Worm (Caenorhabditis elegans) whole organism, L4/young adult: ENCODE results near the gene irld-64.

ENCODE experiments used
- W03F9.2 ChIP-seq: fragments of 150-350 bp; optimal IDR thresholded peaks from 2 replicates; lab custom pipeline; 2014; ENCODE audit warnings: missing biosample characterization, missing genetic modification characterization
- dao-5 ChIP-seq: sonication (generic microtip); optimal IDR thresholded peaks from 2 replicates; lab custom pipeline; 2016; ENCODE audit warnings: missing genotype, missing genetic modification characterization, moderate library complexity, missing compliant biosample characterization
- him-1 ChIP-seq: sonication (generic microtip); optimal IDR thresholded peaks from 2 replicates; lab custom pipeline; 2016; ENCODE audit warnings: missing genotype, missing genetic modification reagents, missing genetic modification characterization, missing compliant biosample characterization

DNA sequence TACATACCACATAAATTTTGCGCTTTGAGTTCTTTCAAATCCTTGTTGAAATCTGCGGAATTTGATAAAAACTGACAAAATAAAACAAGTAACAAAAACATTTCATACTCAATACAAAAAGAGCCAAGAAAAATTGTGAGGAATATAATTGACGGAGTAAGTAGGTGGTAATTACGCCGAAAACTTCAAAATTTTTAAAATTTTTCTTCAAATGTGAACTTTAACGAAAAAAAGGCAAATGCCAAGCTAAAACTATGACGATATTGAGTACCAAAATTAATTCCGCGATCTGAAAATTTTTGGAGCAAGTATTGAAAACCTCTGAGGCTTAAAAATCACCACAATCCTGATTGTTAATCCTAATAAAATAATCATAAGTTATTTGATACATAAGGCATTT, 22.2 kb upstream of the irld-64 start, which contains the start of gene irld-51:
- TF ChIP-seq him-1 (tag; lab: Kevin White, UChicago) = no peak
- TF ChIP-seq W03F9.2 (tag; lab: Kevin White, UChicago) = no peak
- no peak for TF ChIP-seq dao-5 (tag; lab: Kevin White, UChicago)
